Fruit fly (Drosophila melanogaster) whole organism, embryonic: Measurements from ENCODE around the gene Mer.
A peak's percentile ranks its signal among the peaks of the same experiment; 100 is the strongest.

Experiments
- Ada2b ChIP-seq: fragments of 200-800 bp; sonication (Bioruptor generic); IDR thresholded peaks from 2 replicates; pipeline ENCODE4 v1.3.6; 2022; ENCODE audit warnings: missing biosample characterization, missing genetic modification characterization
- Blimp-1 ChIP-seq: fragments of 200-800 bp; sonication (Bioruptor generic); optimal IDR thresholded peaks from 3 replicates; lab custom pipeline; 2018; ENCODE audit warnings: missing biosample characterization, missing genetic modification characterization, mild to moderate bottlenecking, moderate library complexity, missing genetic modification reagents
- CG10462 ChIP-seq: fragments of 200-800 bp; sonication (Bioruptor generic); optimal IDR thresholded peaks from 2 replicates; lab custom pipeline; 2016; ENCODE audit warnings: missing biosample characterization, missing genetic modification characterization
- CG10543 ChIP-seq: fragments of 200-800 bp; sonication (Bioruptor generic); optimal IDR thresholded peaks from 3 replicates; lab custom pipeline; 2017; ENCODE audit warnings: missing biosample characterization, mild to moderate bottlenecking, missing genetic modification characterization, moderate library complexity
- CG10959 ChIP-seq: fragments of 200-800 bp; sonication (Bioruptor generic); IDR thresholded peaks from 2 replicates; pipeline ENCODE4 v1.3.6; 2022; ENCODE audit warnings: missing biosample characterization, missing genetic modification characterization
- CG11085 ChIP-seq: fragments of 200-800 bp; sonication (Bioruptor generic); IDR thresholded peaks from 2 replicates; pipeline ENCODE4 v1.3.6; 2022; ENCODE audit warnings: missing biosample characterization, missing genetic modification characterization
- CG11695 ChIP-seq: fragments of 200-800 bp; sonication (Bioruptor generic); IDR thresholded peaks from 3 replicates; pipeline ENCODE4 v1.3.6; 2022; ENCODE audit warnings: missing biosample characterization, missing genetic modification characterization
- CG13287 ChIP-seq: fragments of 200-800 bp; sonication (Bioruptor generic); IDR thresholded peaks from 2 replicates; pipeline ENCODE4 v1.3.6; 2022; ENCODE audit warnings: missing biosample characterization, missing genetic modification characterization; ENCODE audit not compliant: partially characterized antibody
- CG16815 ChIP-seq: fragments of 200-800 bp; sonication (Bioruptor generic); optimal IDR thresholded peaks from 3 replicates; lab custom pipeline; 2017; ENCODE audit warnings: missing biosample characterization, mild to moderate bottlenecking, missing genetic modification characterization
- CG18262 ChIP-seq: fragments of 200-800 bp; optimal IDR thresholded peaks from 3 replicates; lab custom pipeline; 2019; ENCODE audit warnings: missing biosample characterization, mild to moderate bottlenecking, missing genetic modification characterization, moderate library complexity
- CG43689 ChIP-seq: fragments of 200-800 bp; sonication (Bioruptor generic); IDR thresholded peaks from 2 replicates; pipeline ENCODE4 v1.3.6; 2022; ENCODE audit warnings: missing biosample characterization, missing genetic modification characterization
- CG6254 ChIP-seq: fragments of 200-800 bp; sonication (Bioruptor generic); optimal IDR thresholded peaks from 3 replicates; lab custom pipeline; 2017; ENCODE audit warnings: mild to moderate bottlenecking, missing biosample characterization, missing genetic modification reagents, missing genetic modification characterization
- CG6689 ChIP-seq: fragments of 200-800 bp; sonication (Bioruptor generic); IDR thresholded peaks from 2 replicates; pipeline ENCODE4 v1.3.6; 2022; ENCODE audit warnings: missing biosample characterization, missing genetic modification characterization
- CG6765 ChIP-seq: fragments of 200-800 bp; sonication (Bioruptor generic); optimal IDR thresholded peaks from 3 replicates; lab custom pipeline; 2017; ENCODE audit warnings: missing biosample characterization, mild to moderate bottlenecking, missing genetic modification characterization
- CG6791 ChIP-seq: fragments of 200-800 bp; sonication (Bioruptor generic); IDR thresholded peaks from 3 replicates; pipeline ENCODE4 v1.3.6; 2022; ENCODE audit warnings: missing biosample characterization, missing genetic modification characterization; ENCODE audit not compliant: partially characterized antibody
- CG8388 ChIP-seq: fragments of 200-800 bp; sonication (Bioruptor generic); optimal IDR thresholded peaks from 2 replicates; lab custom pipeline; 2019; ENCODE audit warnings: missing biosample characterization, mild to moderate bottlenecking, missing genetic modification characterization, moderate library complexity
- CG8478 ChIP-seq: fragments of >200 bp; optimal IDR thresholded peaks from 2 replicates; lab custom pipeline; 2018
- CG9609 ChIP-seq: fragments of 200-800 bp; sonication (Bioruptor generic); optimal IDR thresholded peaks from 3 replicates; lab custom pipeline; 2016; ENCODE audit warnings: missing biosample characterization, missing genetic modification characterization
- D19B ChIP-seq: fragments of 200-800 bp; sonication (Bioruptor generic); optimal IDR thresholded peaks from 2 replicates; lab custom pipeline; 2017; ENCODE audit warnings: missing biosample characterization, mild to moderate bottlenecking, missing genetic modification characterization
- E2f2 ChIP-seq: fragments of 200-800 bp; sonication (Bioruptor generic); IDR thresholded peaks from 2 replicates; pipeline ENCODE4 v1.3.6; 2022; ENCODE audit warnings: missing biosample characterization, missing genetic modification characterization
- Hr3 ChIP-seq: fragments of 200-800 bp; sonication (Bioruptor generic); optimal IDR thresholded peaks from 3 replicates; lab custom pipeline; 2016; ENCODE audit warnings: missing biosample characterization, missing genetic modification characterization
- Hr78 ChIP-seq, 2 experiments: fragments of 200-800 bp in 1 of 2; fragments of >200 bp in 1 of 2; sonication (Bioruptor generic) in 1 of 2; optimal IDR thresholded peaks; 2 replicates each; lab custom pipeline; 2017 to 2019; ENCODE audit warnings: missing biosample characterization in 2 of 2, missing genetic modification characterization in 2 of 2, mild to moderate bottlenecking in 1 of 2, moderate library complexity in 1 of 2
- Med ChIP-seq: fragments of 200-800 bp; sonication (Bioruptor generic); peaks from one replicate; lab custom pipeline; 2016; ENCODE audit warnings: missing biosample characterization, missing genetic modification characterization, mild to moderate bottlenecking, inconsistent platforms, moderate library complexity
- Neu2 ChIP-seq: fragments of 200-800 bp; sonication (Bioruptor generic); optimal IDR thresholded peaks from 3 replicates; lab custom pipeline; 2016; ENCODE audit warnings: missing biosample characterization, missing genetic modification characterization, borderline replicate concordance
- Nf-YA ChIP-seq: fragments of 200-800 bp; sonication (Bioruptor generic); IDR thresholded peaks from 2 replicates; pipeline ENCODE4 v1.3.6; 2022; ENCODE audit warnings: missing biosample characterization, missing genetic modification characterization
- NfI ChIP-seq: fragments of 200-800 bp; sonication (Bioruptor generic); optimal IDR thresholded peaks from 3 replicates; lab custom pipeline; 2018; ENCODE audit warnings: missing biosample characterization, mild to moderate bottlenecking, missing genetic modification characterization, moderate library complexity
- Scr ChIP-seq: fragments of 200-800 bp; sonication (Bioruptor generic); IDR thresholded peaks from 2 replicates; pipeline ENCODE4 v1.3.6; 2022; ENCODE audit warnings: missing biosample characterization, missing genetic modification characterization; ENCODE audit not compliant: partially characterized antibody
- Sin3A ChIP-seq: fragments of >200 bp; optimal IDR thresholded peaks from 2 replicates; lab custom pipeline; 2018
- TFAM ChIP-seq: fragments of 200-800 bp; sonication (Bioruptor generic); optimal IDR thresholded peaks from 2 replicates; lab custom pipeline; 2017; ENCODE audit warnings: missing biosample characterization, missing genetic modification characterization, inconsistent platforms
- ash1 ChIP-seq: fragments of 200-800 bp; sonication (Bioruptor generic); optimal IDR thresholded peaks from 2 replicates; lab custom pipeline; 2018; ENCODE audit warnings: missing biosample characterization, mild to moderate bottlenecking, missing genetic modification characterization
- bbx ChIP-seq: fragments of 200-800 bp; sonication (Bioruptor generic); IDR thresholded peaks from 2 replicates; pipeline ENCODE4 v1.3.6; 2022; ENCODE audit warnings: missing biosample characterization, missing genetic modification characterization; ENCODE audit not compliant: partially characterized antibody
- cad ChIP-seq: fragments of >200 bp; optimal IDR thresholded peaks from 2 replicates; lab custom pipeline; 2017; ENCODE audit warnings: missing biosample characterization, missing genetic modification characterization
- dati ChIP-seq: fragments of 200-800 bp; sonication (Bioruptor generic); IDR thresholded peaks from 2 replicates; pipeline ENCODE4 v1.3.6; 2022; ENCODE audit warnings: missing biosample characterization, missing genetic modification characterization
- dimm ChIP-seq: fragments of 200-800 bp; sonication (Bioruptor generic); IDR thresholded peaks from 2 replicates; pipeline ENCODE4 v1.3.6; 2022; ENCODE audit warnings: missing biosample characterization, missing genetic modification characterization
- dmrt11E ChIP-seq: fragments of 200-800 bp; sonication (Bioruptor generic); optimal IDR thresholded peaks from 3 replicates; lab custom pipeline; 2018; ENCODE audit warnings: missing biosample characterization, mild to moderate bottlenecking, missing genetic modification characterization, moderate library complexity
- dmrt99B ChIP-seq: fragments of 200-800 bp; sonication (Bioruptor generic); optimal IDR thresholded peaks from 2 replicates; lab custom pipeline; 2018; ENCODE audit warnings: missing biosample characterization, mild to moderate bottlenecking, missing genetic modification characterization, moderate library complexity
- dysf ChIP-seq: fragments of 200-800 bp; sonication (Bioruptor generic); IDR thresholded peaks from 3 replicates; pipeline ENCODE4 v1.3.6; 2022; ENCODE audit warnings: missing biosample characterization, missing genetic modification characterization
- emc ChIP-seq: fragments of 200-800 bp; sonication (Bioruptor generic); optimal IDR thresholded peaks from 2 replicates; lab custom pipeline; 2016; ENCODE audit warnings: missing biosample characterization, missing genetic modification characterization
- eve ChIP-seq, 2 experiments: fragments of >200 bp; optimal IDR thresholded peaks; 2 replicates each; lab custom pipeline; 2017; ENCODE audit warnings: missing biosample characterization in 2 of 2, missing genetic modification characterization in 2 of 2
- gt ChIP-seq: fragments of 200-800 bp; sonication (Bioruptor generic); IDR thresholded peaks from 2 replicates; pipeline ENCODE4 v1.3.6; 2022; ENCODE audit warnings: missing biosample characterization, missing genetic modification characterization
- kah ChIP-seq: fragments of 200-800 bp; sonication (Bioruptor generic); optimal IDR thresholded peaks from 2 replicates; lab custom pipeline; 2018; ENCODE audit warnings: missing biosample characterization, mild to moderate bottlenecking, missing genetic modification characterization
- kay ChIP-seq: fragments of 200-800 bp; sonication (Bioruptor generic); optimal IDR thresholded peaks from 2 replicates; lab custom pipeline; 2016; ENCODE audit warnings: missing biosample characterization, missing genetic modification characterization
- lab ChIP-seq: fragments of 200-800 bp; sonication (Bioruptor generic); optimal IDR thresholded peaks from 3 replicates; lab custom pipeline; 2017; ENCODE audit warnings: missing biosample characterization, missing genetic modification characterization, mild to moderate bottlenecking, moderate library complexity, missing genetic modification reagents
- maf-S ChIP-seq: fragments of 200-800 bp; sonication (Bioruptor generic); optimal IDR thresholded peaks from 2 replicates; lab custom pipeline; 2016; ENCODE audit warnings: missing biosample characterization, missing genetic modification characterization
- mirr ChIP-seq: fragments of 200-800 bp; sonication (Bioruptor generic); optimal IDR thresholded peaks from 3 replicates; lab custom pipeline; 2018; ENCODE audit warnings: missing biosample characterization, mild to moderate bottlenecking, missing genetic modification characterization
- pfk ChIP-seq: fragments of 200-800 bp; sonication (Bioruptor generic); optimal IDR thresholded peaks from 2 replicates; lab custom pipeline; 2018; ENCODE audit warnings: missing biosample characterization, mild to moderate bottlenecking, missing genetic modification characterization, moderate library complexity
- pita ChIP-seq: fragments of 200-800 bp; sonication (Bioruptor generic); optimal IDR thresholded peaks from 2 replicates; lab custom pipeline; 2017; ENCODE audit warnings: missing biosample characterization, mild to moderate bottlenecking, missing genetic modification characterization
- repo ChIP-seq: fragments of 200-800 bp; sonication (Bioruptor generic); optimal IDR thresholded peaks from 2 replicates; lab custom pipeline; 2016; ENCODE audit warnings: missing biosample characterization, missing genetic modification characterization
- sqz ChIP-seq: fragments of 200-800 bp; sonication (Bioruptor generic); optimal IDR thresholded peaks from 3 replicates; lab custom pipeline; 2018; ENCODE audit warnings: missing biosample characterization, mild to moderate bottlenecking, missing genetic modification characterization
- tgo ChIP-seq: fragments of 200-800 bp; sonication (Bioruptor generic); IDR thresholded peaks from 3 replicates; pipeline ENCODE4 v1.3.6; 2022; ENCODE audit warnings: missing biosample characterization, missing genetic modification characterization
- vfl ChIP-seq: fragments of 200-800 bp; sonication (Bioruptor generic); optimal IDR thresholded peaks from 2 replicates; lab custom pipeline; 2016; ENCODE audit warnings: missing biosample characterization, missing genetic modification characterization

The Mer gene

DNA sequence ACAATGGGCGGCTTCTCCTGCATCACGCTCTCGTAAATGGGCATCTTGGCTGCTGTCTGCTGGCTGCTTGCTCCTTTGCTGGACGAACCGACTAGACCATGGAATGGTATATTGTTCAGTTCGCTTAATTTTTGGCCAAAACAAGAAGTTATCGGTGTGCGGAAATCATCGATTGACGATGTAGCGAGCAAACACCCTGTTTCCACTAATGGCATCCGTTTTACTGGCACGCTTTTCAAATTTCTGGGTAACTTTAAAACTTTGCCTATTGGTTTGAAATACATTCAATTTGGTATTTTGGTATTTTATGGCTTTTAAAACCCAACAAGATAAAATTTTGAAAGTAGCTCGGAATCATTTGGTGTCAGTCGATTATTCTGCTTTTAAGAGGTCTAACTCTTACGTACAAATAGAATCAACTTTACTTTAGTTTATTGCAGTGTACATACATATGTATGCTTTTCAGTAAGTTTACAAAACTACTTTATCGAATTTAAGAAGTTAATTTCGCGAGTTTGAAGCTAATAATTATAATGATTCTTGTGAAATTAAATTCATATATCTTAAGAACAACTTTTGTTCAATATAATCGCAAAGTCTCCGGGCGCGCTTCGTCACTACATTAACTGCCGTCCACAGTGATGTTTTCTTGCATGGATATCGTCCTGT is 47.3 kb downstream of the Mer start, which contains the start of gene Arp10 (continued):
- no peak for TF ChIP-seq CG43689 (GFP tag; lab: Robert Waterston, UW)
- TF ChIP-seq cad (GFP tag; lab: Kevin White, UChicago): no peak
- TF ChIP-seq kah (GFP tag; lab: Kevin White, UChicago): no peak
- no peak for TF ChIP-seq CG9609
- TF ChIP-seq CG8478 (lab: Kevin White, UChicago): no peak
- no peak for TF ChIP-seq dimm (GFP tag; lab: Robert Waterston, UW)
- TF ChIP-seq ash1: no peak
- no peak for TF ChIP-seq sqz (GFP tag; lab: Kevin White, UChicago)
- no peak for TF ChIP-seq kay (GFP tag; lab: Kevin White, UChicago)
- no peak for TF ChIP-seq tgo (GFP tag; lab: Robert Waterston, UW)
- no peak for TF ChIP-seq pfk (GFP tag; lab: Kevin White, UChicago)
- TF ChIP-seq Scr: peak; percentile 51
- no peak for TF ChIP-seq NfI
- TF ChIP-seq CG13287: peak; percentile 67
- TF ChIP-seq CG6689 (GFP tag; lab: Robert Waterston, UW): no peak; the same call in 1 of the 2 replicates
- TF ChIP-seq Blimp-1 (GFP tag; lab: Kevin White, UChicago): no peak
- TF ChIP-seq lab (GFP tag; lab: Kevin White, UChicago): no peak
- TF ChIP-seq dysf (GFP tag; lab: Robert Waterston, UW): 0 out of 3 replicates have a peak, but pooled peaks have one; percentile 6
- TF ChIP-seq CG6765 (GFP tag; lab: Kevin White, UChicago): no peak
- no peak for TF ChIP-seq Hr78 (GFP tag; optimal IDR thresholded peaks at IDR 0.05; lab: Kevin White, UChicago)
- TF ChIP-seq Sin3A (lab: Kevin White, UChicago): peak; percentile 40
- peak; percentile 57 for TF ChIP-seq Med
- TF ChIP-seq dmrt99B (tag; lab: Kevin White, UChicago): no peak
- TF ChIP-seq Hr3 (GFP tag; lab: Kevin White, UChicago): no peak
- no peak for TF ChIP-seq CG6254 (GFP tag; lab: Kevin White, UChicago)
- TF ChIP-seq dmrt11E: peak; percentile 26
- TF ChIP-seq CG10959 (GFP tag; lab: Robert Waterston, UW): no peak
- TF ChIP-seq D19B: no peak
- no peak for TF ChIP-seq maf-S (GFP tag; lab: Kevin White, UChicago)
- TF ChIP-seq eve (GFP tag; optimal IDR thresholded peaks at IDR 0.05; lab: Kevin White, UChicago): no peak
- no peak for TF ChIP-seq CG8388
- no peak for TF ChIP-seq CG10462
- no peak for TF ChIP-seq Ada2b
- TF ChIP-seq mirr: no peak
- TF ChIP-seq Nf-YA (GFP tag; lab: Robert Waterston, UW): no peak
- no peak for TF ChIP-seq CG10543 (GFP tag; lab: Kevin White, UChicago)
- TF ChIP-seq E2f2 (GFP tag; lab: Robert Waterston, UW): peak; percentile 75
- 0 out of 3 replicates have a peak, but pooled peaks have one; percentile 50 for TF ChIP-seq CG6791 (GFP tag; lab: Robert Waterston, UW)
- no peak for TF ChIP-seq CG16815 (GFP tag; lab: Kevin White, UChicago)
- no peak for TF ChIP-seq dati (GFP tag; lab: Robert Waterston, UW)
- peak; percentile 13 for TF ChIP-seq CG18262 (tag; lab: Kevin White, UChicago)
- no peak for TF ChIP-seq vfl (GFP tag; lab: Kevin White, UChicago)
- TF ChIP-seq gt (GFP tag; lab: Robert Waterston, UW): no peak
- TF ChIP-seq repo: no peak
- TF ChIP-seq pita (GFP tag; lab: Kevin White, UChicago): no peak
- TF ChIP-seq Neu2 (GFP tag; lab: Kevin White, UChicago): no peak
- no peak for TF ChIP-seq TFAM
- TF ChIP-seq CG11695: no peak
- TF ChIP-seq CG11085 (GFP tag; lab: Robert Waterston, UW): no peak
- no peak for TF ChIP-seq emc (GFP tag; lab: Kevin White, UChicago)
- peak; percentile 53; the same call in 1 of the 2 replicates for TF ChIP-seq bbx (GFP tag; lab: Robert Waterston, UW)
